Fruit fly (Drosophila melanogaster) whole organism, embryonic: ENCODE data around the gene bun.
A peak's percentile ranks its signal among the peaks of the same experiment; 100 is the strongest.

ENCODE experiments used
- Atf3 ChIP-seq: fragments of 200-800 bp; sonication (Bioruptor generic); optimal IDR thresholded peaks from 3 replicates; lab custom pipeline; 2016; ENCODE audit warnings: missing biosample characterization, missing genetic modification characterization
- Bgb ChIP-seq: fragments of 200-800 bp; sonication (Bioruptor generic); IDR thresholded peaks from 2 replicates; pipeline ENCODE4 v1.3.6; 2022; ENCODE audit warnings: missing biosample characterization, missing genetic modification characterization; ENCODE audit not compliant: partially characterized antibody
- CG10543 ChIP-seq: fragments of 200-800 bp; sonication (Bioruptor generic); optimal IDR thresholded peaks from 3 replicates; lab custom pipeline; 2017; ENCODE audit warnings: missing biosample characterization, mild to moderate bottlenecking, missing genetic modification characterization, moderate library complexity
- CG10979 ChIP-seq: fragments of 200-800 bp; sonication (Bioruptor generic); optimal IDR thresholded peaks from 2 replicates; lab custom pipeline; 2018; ENCODE audit warnings: missing biosample characterization, mild to moderate bottlenecking, missing genetic modification characterization, moderate library complexity
- CG11504 ChIP-seq: fragments of 200-800 bp; sonication (Bioruptor generic); optimal IDR thresholded peaks from 3 replicates; lab custom pipeline; 2019; ENCODE audit warnings: missing biosample characterization, mild to moderate bottlenecking, missing genetic modification characterization, moderate library complexity
- CG16813 ChIP-seq: fragments of 200-800 bp; sonication (Bioruptor generic); IDR thresholded peaks from 3 replicates; pipeline ENCODE4 v1.3.6; 2022; ENCODE audit warnings: missing biosample characterization, missing genetic modification characterization; ENCODE audit not compliant: partially characterized antibody
- CG18011 ChIP-seq: fragments of 200-800 bp; sonication (Bioruptor generic); optimal IDR thresholded peaks from 2 replicates; lab custom pipeline; 2017; ENCODE audit warnings: missing biosample characterization, missing genetic modification characterization, mild to moderate bottlenecking, moderate library complexity, missing genotype
- CG34224 ChIP-seq: fragments of 200-800 bp; sonication (Bioruptor generic); IDR thresholded peaks from 3 replicates; pipeline ENCODE4 v1.3.6; 2022; ENCODE audit warnings: missing biosample characterization, missing genetic modification characterization; ENCODE audit not compliant: partially characterized antibody
- CG4360 ChIP-seq: fragments of 200-800 bp; sonication (Bioruptor generic); IDR thresholded peaks from 2 replicates; pipeline ENCODE4 v1.3.6; 2022; ENCODE audit warnings: missing biosample characterization, missing genetic modification characterization
- CG4617 ChIP-seq: fragments of 200-800 bp; sonication (Bioruptor generic); optimal IDR thresholded peaks from 3 replicates; lab custom pipeline; 2016; ENCODE audit warnings: missing biosample characterization, missing genetic modification characterization, borderline replicate concordance
- CG5180 ChIP-seq: fragments of 200-800 bp; sonication (Bioruptor generic); optimal IDR thresholded peaks from 3 replicates; lab custom pipeline; 2017; ENCODE audit warnings: missing biosample characterization, missing genetic modification characterization, mild to moderate bottlenecking, moderate library complexity, missing genetic modification reagents
- CG8290 ChIP-seq, 3 experiments: fragments of 200-800 bp; sonication (Bioruptor generic); optimal IDR thresholded peaks; 2 replicates each; lab custom pipeline; 2016 to 2019; ENCODE audit warnings: missing biosample characterization in 3 of 3, missing genetic modification characterization in 3 of 3, mild to moderate bottlenecking in 2 of 3, moderate library complexity in 1 of 3
- CG9609 ChIP-seq: fragments of 200-800 bp; sonication (Bioruptor generic); optimal IDR thresholded peaks from 3 replicates; lab custom pipeline; 2016; ENCODE audit warnings: missing biosample characterization, missing genetic modification characterization
- CTCF ChIP-seq: fragments of 200-800 bp; sonication (Bioruptor generic); optimal IDR thresholded peaks from 2 replicates; lab custom pipeline; 2017; ENCODE audit warnings: missing biosample characterization, mild to moderate bottlenecking, missing genetic modification characterization, moderate library complexity
- Deaf1 ChIP-seq: fragments of 200-800 bp; optimal IDR thresholded peaks from 3 replicates; lab custom pipeline; 2019; ENCODE audit warnings: missing biosample characterization, mild to moderate bottlenecking, missing genetic modification characterization, moderate library complexity
- E2f2 ChIP-seq: fragments of 200-800 bp; sonication (Bioruptor generic); IDR thresholded peaks from 2 replicates; pipeline ENCODE4 v1.3.6; 2022; ENCODE audit warnings: missing biosample characterization, missing genetic modification characterization
- Ets65A ChIP-seq: fragments of 200-800 bp; sonication (Bioruptor generic); peaks from one replicate; lab custom pipeline; 2016; ENCODE audit warnings: missing biosample characterization, missing genetic modification characterization
- Med ChIP-seq: fragments of 200-800 bp; sonication (Bioruptor generic); peaks from one replicate; lab custom pipeline; 2016; ENCODE audit warnings: missing biosample characterization, missing genetic modification characterization, mild to moderate bottlenecking, inconsistent platforms, moderate library complexity
- NC2α ChIP-seq: fragments of 200-800 bp; sonication (Bioruptor generic); optimal IDR thresholded peaks from 2 replicates; lab custom pipeline; 2016; ENCODE audit warnings: missing biosample characterization, missing genetic modification characterization
- NfI ChIP-seq: fragments of 200-800 bp; sonication (Bioruptor generic); optimal IDR thresholded peaks from 3 replicates; lab custom pipeline; 2018; ENCODE audit warnings: missing biosample characterization, mild to moderate bottlenecking, missing genetic modification characterization, moderate library complexity
- Trl ChIP-seq, 3 experiments: fragments of >200 bp in 2 of 3; fragments of 200-800 bp in 1 of 3; sonication (Bioruptor generic) in 1 of 3; optimal IDR thresholded peaks; 2 replicates in 1 of 3; 3 replicates in 2 of 3; lab custom pipeline; 2016 to 2017; ENCODE audit warnings: missing biosample characterization in 1 of 3, missing genetic modification characterization in 1 of 3
- cg ChIP-seq: fragments of 200-800 bp; sonication (Bioruptor generic); optimal IDR thresholded peaks from 3 replicates; lab custom pipeline; 2019; ENCODE audit warnings: missing biosample characterization, mild to moderate bottlenecking, missing genetic modification characterization, moderate library complexity
- chinmo ChIP-seq: fragments of 200-800 bp; sonication (Bioruptor generic); IDR thresholded peaks from 4 replicates; pipeline ENCODE4 v1.3.6; 2022; ENCODE audit warnings: missing biosample characterization, missing genetic modification characterization; ENCODE audit not compliant: partially characterized antibody
- chm ChIP-seq: fragments of 200-800 bp; sonication (Bioruptor generic); IDR thresholded peaks from 2 replicates; pipeline ENCODE4 v1.3.6; 2022; ENCODE audit warnings: missing biosample characterization, missing genetic modification characterization
- crol ChIP-seq: fragments of 200-800 bp; sonication (Bioruptor generic); IDR thresholded peaks from 2 replicates; pipeline ENCODE4 v1.3.6; 2022; ENCODE audit warnings: missing biosample characterization, missing genetic modification characterization
- dm ChIP-seq: fragments of 200-800 bp; sonication (Bioruptor generic); optimal IDR thresholded peaks from 3 replicates; lab custom pipeline; 2016; ENCODE audit warnings: missing biosample characterization, missing genetic modification characterization
- dmrt99B ChIP-seq: fragments of 200-800 bp; sonication (Bioruptor generic); optimal IDR thresholded peaks from 2 replicates; lab custom pipeline; 2018; ENCODE audit warnings: missing biosample characterization, mild to moderate bottlenecking, missing genetic modification characterization, moderate library complexity
- fd102C ChIP-seq: fragments of 200-800 bp; sonication (Bioruptor generic); optimal IDR thresholded peaks from 2 replicates; lab custom pipeline; 2018; ENCODE audit warnings: missing biosample characterization, mild to moderate bottlenecking, missing genetic modification characterization, moderate library complexity
- fd96Cb ChIP-seq: fragments of 200-800 bp; sonication (Bioruptor generic); optimal IDR thresholded peaks from 2 replicates; lab custom pipeline; 2018; ENCODE audit warnings: missing biosample characterization, mild to moderate bottlenecking, missing genetic modification characterization, moderate library complexity
- fru ChIP-seq: fragments of >200 bp; optimal IDR thresholded peaks from 2 replicates; lab custom pipeline; 2017
- gcm ChIP-seq: fragments of 200-800 bp; sonication (Bioruptor generic); optimal IDR thresholded peaks from 2 replicates; lab custom pipeline; 2019; ENCODE audit warnings: missing biosample characterization, mild to moderate bottlenecking, missing genetic modification characterization, moderate library complexity
- insv ChIP-seq, 2 experiments: fragments of 200-800 bp; sonication (Bioruptor generic); optimal IDR thresholded peaks; 3 replicates each; lab custom pipeline; 2016 to 2018; ENCODE audit warnings: missing biosample characterization in 2 of 2, missing genetic modification characterization in 2 of 2
- peb ChIP-seq: fragments of 200-800 bp; sonication (Bioruptor generic); IDR thresholded peaks from 2 replicates; pipeline ENCODE4 v1.3.6; 2022; ENCODE audit warnings: missing biosample characterization, missing genetic modification characterization
- pita ChIP-seq: fragments of 200-800 bp; sonication (Bioruptor generic); optimal IDR thresholded peaks from 2 replicates; lab custom pipeline; 2017; ENCODE audit warnings: missing biosample characterization, mild to moderate bottlenecking, missing genetic modification characterization
- pzg ChIP-seq: fragments of 200-800 bp; sonication (Bioruptor generic); optimal IDR thresholded peaks from 3 replicates; lab custom pipeline; 2018; ENCODE audit warnings: missing biosample characterization, mild to moderate bottlenecking, missing genetic modification characterization, moderate library complexity
- rib ChIP-seq: fragments of 200-800 bp; sonication (Bioruptor generic); IDR thresholded peaks from 2 replicates; pipeline ENCODE4 v1.3.6; 2022; ENCODE audit warnings: missing biosample characterization, missing genetic modification characterization
- sob ChIP-seq: fragments of 200-800 bp; sonication (Bioruptor generic); IDR thresholded peaks from 2 replicates; pipeline ENCODE4 v1.3.6; 2022; ENCODE audit warnings: missing biosample characterization, missing genetic modification characterization
- sr ChIP-seq: fragments of 200-800 bp; sonication (Bioruptor generic); IDR thresholded peaks from 3 replicates; pipeline ENCODE4 v1.3.6; 2022; ENCODE audit warnings: missing biosample characterization, missing genetic modification characterization
- vnd ChIP-seq: fragments of 200-800 bp; sonication (Bioruptor generic); IDR thresholded peaks from 3 replicates; pipeline ENCODE4 v1.3.6; 2022; ENCODE audit warnings: missing biosample characterization, missing genetic modification characterization; ENCODE audit not compliant: partially characterized antibody

The bun gene

dm6 chr2L:12542018-12542417 lies 4.4 kb downstream of the bun start (continued):
- TF ChIP-seq Atf3 (GFP tag; lab: Kevin White, UChicago), result no peak
- no peak for TF ChIP-seq CG10543
- no peak for TF ChIP-seq dmrt99B
- no peak for TF ChIP-seq fd96Cb (tag; lab: Kevin White, UChicago)
- no peak for TF ChIP-seq CG8290 (GFP tag; optimal IDR thresholded peaks at IDR 0.05; lab: Kevin White, UChicago)
- TF ChIP-seq CG8290 (tag; optimal IDR thresholded peaks at IDR 0.05; lab: Kevin White, UChicago), result no peak
- peak; percentile 22 for TF ChIP-seq NfI (GFP tag; lab: Kevin White, UChicago)
- TF ChIP-seq sob (GFP tag; lab: Robert Waterston, UW), result peak; percentile 43; the same call in 1 of the 2 replicates

dm6 chr2L:12540246-12540645 lies 6.2 kb downstream of the bun start:
- peak; percentile 10; the same call in 1 of the 3 replicates for TF ChIP-seq CG34224 (GFP tag; lab: Robert Waterston, UW)
- TF ChIP-seq Med (GFP tag; lab: Kevin White, UChicago), result peak; percentile 69
- TF ChIP-seq chm (GFP tag; lab: Robert Waterston, UW), result 0 out of 2 replicates have a peak, but pooled peaks have one; percentile 14
- TF ChIP-seq CG4617, result no peak
- TF ChIP-seq CG18011 (GFP tag; lab: Kevin White, UChicago), result no peak
- no peak for TF ChIP-seq CG8290 (GFP tag; optimal IDR thresholded peaks at IDR 0.05; lab: Kevin White, UChicago)
- TF ChIP-seq CG8290 (tag; optimal IDR thresholded peaks at IDR 0.05; lab: Kevin White, UChicago), result peak in 1 of 2 experiments; percentile 30
- peak; percentile 87 for TF ChIP-seq cg (GFP tag; lab: Kevin White, UChicago)
- TF ChIP-seq fd102C (GFP tag; lab: Kevin White, UChicago), result no peak
- TF ChIP-seq peb (GFP tag; lab: Robert Waterston, UW), result no peak
- no peak for TF ChIP-seq gcm (GFP tag; lab: Kevin White, UChicago)
- TF ChIP-seq Bgb (GFP tag; lab: Robert Waterston, UW), result 0 out of 2 replicates have a peak, but pooled peaks have one; percentile 12
- TF ChIP-seq pita, result no peak
- no peak for TF ChIP-seq insv (GFP tag; optimal IDR thresholded peaks at IDR 0.05; lab: Kevin White, UChicago)
- TF ChIP-seq CG16813 (GFP tag; lab: Robert Waterston, UW), result peak; percentile 15; the same call in 1 of the 3 replicates
- no peak for TF ChIP-seq fru (lab: Kevin White, UChicago)
- TF ChIP-seq CG10979 (tag; lab: Kevin White, UChicago), result peak; percentile 12
- peak; percentile 23; the same call in 1 of the 2 replicates for TF ChIP-seq E2f2 (GFP tag; lab: Robert Waterston, UW)
- TF ChIP-seq CG4360, result peak; percentile 88
- no peak for TF ChIP-seq sr (GFP tag; lab: Robert Waterston, UW)
- TF ChIP-seq vnd, result no peak
- no peak for TF ChIP-seq pzg (GFP tag; lab: Kevin White, UChicago)
- peak in 1 of 2 experiments; percentile 9 for TF ChIP-seq Trl (optimal IDR thresholded peaks at IDR 0.05; lab: Kevin White, UChicago)
- no peak for TF ChIP-seq Trl (GFP tag; optimal IDR thresholded peaks at IDR 0.05; lab: Kevin White, UChicago)
- TF ChIP-seq Ets65A (GFP tag; lab: Kevin White, UChicago), result no peak
- 0 out of 2 replicates have a peak, but pooled peaks have one; percentile 26 for TF ChIP-seq rib (GFP tag; lab: Robert Waterston, UW)
- TF ChIP-seq CTCF (GFP tag; lab: Kevin White, UChicago), result peak; percentile 89
- TF ChIP-seq CG5180 (GFP tag; lab: Kevin White, UChicago), result peak; percentile 33
- peak; percentile 29 for TF ChIP-seq Deaf1
- TF ChIP-seq CG9609, result no peak
- peak; percentile 68; the same call in 1 of the 4 replicates for TF ChIP-seq chinmo (GFP tag; lab: Robert Waterston, UW)
- TF ChIP-seq CG11504 (tag; lab: Kevin White, UChicago), result peak; percentile 23
- TF ChIP-seq, all 482 proteins: peak for 17

- no peak for TF ChIP-seq crol (GFP tag; lab: Robert Waterston, UW)
- TF ChIP-seq dm, result no peak
- peak; percentile 30 for TF ChIP-seq CG11504 (tag; lab: Kevin White, UChicago)
- TF ChIP-seq NC2α (GFP tag; lab: Kevin White, UChicago), result no peak
- TF ChIP-seq CG5180 (GFP tag; lab: Kevin White, UChicago), result peak; percentile 6
Measured at dm6 chr2L:12539334-12539733, 7.1 kb downstream of the bun start.
